Worm (Caenorhabditis elegans) whole organism, L4 larva: Measurements from ENCODE around the gene sru-8.

ENCODE experiments used
- aly-2 ChIP-seq: sonication (generic microtip); optimal IDR thresholded peaks from 2 replicates; lab custom pipeline; 2018; ENCODE audit warnings: missing biosample characterization, missing genetic modification characterization
- fos-1 ChIP-seq: fragments of 150-350 bp; optimal IDR thresholded peaks from 2 replicates; lab custom pipeline; 2014; ENCODE audit warnings: missing biosample characterization, missing genetic modification characterization
- gei-8 ChIP-seq: fragments of 200-800 bp; sonication (Bioruptor generic); optimal IDR thresholded peaks from 2 replicates; lab custom pipeline; 2018; ENCODE audit warnings: mild to moderate bottlenecking, missing genetic modification characterization, missing compliant biosample characterization
- jun-1 ChIP-seq: fragments of 150-350 bp; optimal IDR thresholded peaks from 2 replicates; lab custom pipeline; 2014; ENCODE audit warnings: missing biosample characterization, missing genetic modification reagents, missing genetic modification characterization
- nhr-237 ChIP-seq: sonication (generic microtip); optimal IDR thresholded peaks from 2 replicates; lab custom pipeline; 2017; ENCODE audit warnings: missing biosample characterization, missing genetic modification characterization
- nhr-28 ChIP-seq: fragments of 150-350 bp; optimal IDR thresholded peaks from 2 replicates; lab custom pipeline; 2014; ENCODE audit warnings: missing biosample characterization, missing genetic modification characterization
- pha-4 ChIP-seq, 2 experiments: fragments of 150-350 bp in 1 of 2; fragments of 200-800 bp in 1 of 2; sonication (Bioruptor generic) in 1 of 2; IDR thresholded peaks in 1 of 2; optimal IDR thresholded peaks in 1 of 2; 2 replicates each; pipeline versions ENCODE4 v1.3.6 to Lab custom; 2014 to 2022; ENCODE audit warnings: missing genetic modification characterization in 2 of 2, missing genetic modification reagents in 2 of 2, missing biosample characterization in 1 of 2, missing compliant biosample characterization in 1 of 2
- pqm-1 ChIP-seq: sonication (generic microtip); optimal IDR thresholded peaks from 2 replicates; lab custom pipeline; 2017; ENCODE audit warnings: missing biosample characterization, missing genetic modification characterization
- skn-1 ChIP-seq: fragments of 150-350 bp; optimal IDR thresholded peaks from 2 replicates; lab custom pipeline; 2014; ENCODE audit warnings: missing biosample characterization, missing genetic modification characterization

DNA sequence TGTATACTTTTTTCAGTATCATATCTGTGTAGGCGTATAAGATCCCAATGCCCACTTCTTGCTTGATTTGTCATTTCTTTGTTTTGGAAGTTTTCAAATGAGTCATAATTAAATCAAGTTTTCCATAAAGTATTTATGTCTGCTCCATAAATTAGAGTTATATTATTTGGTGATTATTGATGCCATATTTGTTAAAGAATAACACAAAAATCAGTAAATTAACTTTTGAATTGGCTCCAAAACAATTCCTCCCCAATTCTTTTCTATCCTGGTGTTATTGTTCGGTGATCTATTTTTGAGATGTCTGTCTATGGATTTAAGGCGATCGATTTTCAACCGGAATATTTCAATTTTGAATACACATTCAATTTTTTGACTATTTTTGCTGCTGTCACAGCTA lies 38.5 kb upstream of the sru-8 start, which contains the start of gene sru-37:
- TF ChIP-seq jun-1 (tag; lab: Kevin White, UChicago) (no peak), pqm-1 (tag; lab: Kevin White, UChicago) (no peak), nhr-237 (tag; lab: Kevin White, UChicago) (no peak), gei-8 (GFP tag; lab: Kevin White, UChicago) (no peak), fos-1 (tag; lab: Kevin White, UChicago) (no peak), nhr-28 (tag; lab: Kevin White, UChicago) (no peak), pha-4 (GFP tag; IDR thresholded peaks at IDR 0.05; lab: Robert Waterston, UW) (no peak), pha-4 (tag; optimal IDR thresholded peaks at IDR 0.05; lab: Kevin White, UChicago) (no peak), aly-2 (tag; lab: Kevin White, UChicago) (no peak), skn-1 (tag; lab: Kevin White, UChicago) (no peak)
